Fruit fly (Drosophila melanogaster) whole organism, embryonic: Measurements from ENCODE around the gene Sld5.

Source experiments
- Adf1 ChIP-seq: fragments of 200-800 bp; sonication (Bioruptor generic); IDR thresholded peaks from 2 replicates; pipeline ENCODE4 v1.3.6; 2022; ENCODE audit warnings: missing biosample characterization, missing genetic modification characterization
- CG10267 ChIP-seq: fragments of 200-800 bp; sonication (Bioruptor generic); optimal IDR thresholded peaks from 2 replicates; lab custom pipeline; 2018; ENCODE audit warnings: missing biosample characterization, mild to moderate bottlenecking, missing genetic modification characterization, moderate library complexity
- CG10366 ChIP-seq: fragments of 200-800 bp; sonication (Bioruptor generic); IDR thresholded peaks from 2 replicates; pipeline ENCODE4 v1.3.6; 2022; ENCODE audit warnings: missing biosample characterization, missing genetic modification characterization
- CG10959 ChIP-seq: fragments of 200-800 bp; sonication (Bioruptor generic); IDR thresholded peaks from 2 replicates; pipeline ENCODE4 v1.3.6; 2022; ENCODE audit warnings: missing biosample characterization, missing genetic modification characterization
- CG10979 ChIP-seq: fragments of 200-800 bp; sonication (Bioruptor generic); optimal IDR thresholded peaks from 2 replicates; lab custom pipeline; 2018; ENCODE audit warnings: missing biosample characterization, mild to moderate bottlenecking, missing genetic modification characterization, moderate library complexity
- CG11398 ChIP-seq: fragments of 200-800 bp; sonication (Bioruptor generic); optimal IDR thresholded peaks from 2 replicates; lab custom pipeline; 2016; ENCODE audit warnings: missing biosample characterization, missing genetic modification characterization
- CG11696 ChIP-seq: fragments of 200-800 bp; sonication (Bioruptor generic); IDR thresholded peaks from 2 replicates; pipeline ENCODE4 v1.3.6; 2022; ENCODE audit warnings: missing biosample characterization, missing genetic modification characterization
- CG11723 ChIP-seq: fragments of 200-800 bp; sonication (Bioruptor generic); optimal IDR thresholded peaks from 2 replicates; lab custom pipeline; 2017; ENCODE audit warnings: missing biosample characterization, mild to moderate bottlenecking, missing genetic modification characterization
- CG12744 ChIP-seq: fragments of 200-800 bp; sonication (Bioruptor generic); optimal IDR thresholded peaks from 2 replicates; lab custom pipeline; 2016; ENCODE audit warnings: missing biosample characterization, missing genetic modification characterization
- CG13424 ChIP-seq: fragments of 200-800 bp; sonication (Bioruptor generic); optimal IDR thresholded peaks from 2 replicates; lab custom pipeline; 2019; ENCODE audit warnings: missing biosample characterization, mild to moderate bottlenecking, missing genetic modification characterization, moderate library complexity
- CG13775 ChIP-seq: fragments of 200-800 bp; sonication (Bioruptor generic); optimal IDR thresholded peaks from 3 replicates; lab custom pipeline; 2017; ENCODE audit warnings: missing biosample characterization, mild to moderate bottlenecking, missing genetic modification characterization
- CG13894 ChIP-seq: fragments of 200-800 bp; sonication (Bioruptor generic); optimal IDR thresholded peaks from 3 replicates; lab custom pipeline; 2018; ENCODE audit warnings: missing biosample characterization, mild to moderate bottlenecking, missing genetic modification characterization, moderate library complexity
- CG15479 ChIP-seq: fragments of 200-800 bp; sonication (Bioruptor generic); optimal IDR thresholded peaks from 3 replicates; lab custom pipeline; 2019; ENCODE audit warnings: missing biosample characterization, mild to moderate bottlenecking, missing genetic modification characterization, moderate library complexity
- CG17385 ChIP-seq: fragments of 200-800 bp; sonication (Bioruptor generic); optimal IDR thresholded peaks from 3 replicates; lab custom pipeline; 2018; ENCODE audit warnings: missing biosample characterization, mild to moderate bottlenecking, missing genetic modification characterization
- CG1832 ChIP-seq: fragments of 200-800 bp; sonication (Bioruptor generic); optimal IDR thresholded peaks from 2 replicates; lab custom pipeline; 2017; ENCODE audit warnings: missing biosample characterization, mild to moderate bottlenecking, missing genetic modification characterization, inconsistent platforms
- CG18599 ChIP-seq: fragments of 200-800 bp; sonication (Bioruptor generic); optimal IDR thresholded peaks from 3 replicates; lab custom pipeline; 2017; ENCODE audit warnings: missing biosample characterization, missing genetic modification characterization, mild to moderate bottlenecking, moderate library complexity, missing genetic modification reagents
- CG2120 ChIP-seq: fragments of 200-800 bp; sonication (Bioruptor generic); optimal IDR thresholded peaks from 3 replicates; lab custom pipeline; 2016; ENCODE audit warnings: missing biosample characterization, missing genetic modification characterization
- CG30403 ChIP-seq: fragments of 200-800 bp; sonication (Bioruptor generic); optimal IDR thresholded peaks from 3 replicates; lab custom pipeline; 2016; ENCODE audit warnings: missing biosample characterization, missing genetic modification characterization
- CG32532 ChIP-seq: fragments of 200-800 bp; sonication (Bioruptor generic); IDR thresholded peaks from 2 replicates; pipeline ENCODE4 v1.3.6; 2022; ENCODE audit warnings: missing biosample characterization, missing genetic modification characterization
- CG3726 ChIP-seq: fragments of 200-800 bp; sonication (Bioruptor generic); IDR thresholded peaks from 3 replicates; pipeline ENCODE4, ENCODE4 v1.3.6; 2022; ENCODE audit warnings: missing biosample characterization, missing genetic modification characterization
- CG42726 ChIP-seq: fragments of 200-800 bp; sonication (Bioruptor generic); IDR thresholded peaks from 2 replicates; pipeline ENCODE4 v1.3.6; 2022; ENCODE audit warnings: missing biosample characterization, missing genetic modification characterization; ENCODE audit not compliant: partially characterized antibody
- CG43689 ChIP-seq: fragments of 200-800 bp; sonication (Bioruptor generic); IDR thresholded peaks from 2 replicates; pipeline ENCODE4 v1.3.6; 2022; ENCODE audit warnings: missing biosample characterization, missing genetic modification characterization
- CG5180 ChIP-seq: fragments of 200-800 bp; sonication (Bioruptor generic); optimal IDR thresholded peaks from 3 replicates; lab custom pipeline; 2017; ENCODE audit warnings: missing biosample characterization, missing genetic modification characterization, mild to moderate bottlenecking, moderate library complexity, missing genetic modification reagents
- CG6654 ChIP-seq: fragments of 200-800 bp; sonication (Bioruptor generic); optimal IDR thresholded peaks from 2 replicates; lab custom pipeline; 2017; ENCODE audit warnings: missing biosample characterization, mild to moderate bottlenecking, missing genetic modification characterization
- CG6791 ChIP-seq: fragments of 200-800 bp; sonication (Bioruptor generic); IDR thresholded peaks from 3 replicates; pipeline ENCODE4 v1.3.6; 2022; ENCODE audit warnings: missing biosample characterization, missing genetic modification characterization; ENCODE audit not compliant: partially characterized antibody
- CG8388 ChIP-seq: fragments of 200-800 bp; sonication (Bioruptor generic); optimal IDR thresholded peaks from 2 replicates; lab custom pipeline; 2019; ENCODE audit warnings: missing biosample characterization, mild to moderate bottlenecking, missing genetic modification characterization, moderate library complexity
- H2.0 ChIP-seq: fragments of 200-800 bp; sonication (Bioruptor generic); IDR thresholded peaks from 2 replicates; pipeline ENCODE4 v1.3.6; 2022; ENCODE audit warnings: missing biosample characterization, missing genetic modification characterization
- HLHmδ ChIP-seq: fragments of 200-800 bp; sonication (Bioruptor generic); optimal IDR thresholded peaks from 2 replicates; lab custom pipeline; 2018; ENCODE audit warnings: missing biosample characterization, mild to moderate bottlenecking, missing genetic modification characterization, moderate library complexity
- Hmx ChIP-seq: fragments of 200-800 bp; sonication (Bioruptor generic); optimal IDR thresholded peaks from 2 replicates; lab custom pipeline; 2016; ENCODE audit warnings: missing biosample characterization, missing genetic modification characterization
- NC2α ChIP-seq: fragments of 200-800 bp; sonication (Bioruptor generic); optimal IDR thresholded peaks from 2 replicates; lab custom pipeline; 2016; ENCODE audit warnings: missing biosample characterization, missing genetic modification characterization
- Oaz ChIP-seq: fragments of 200-800 bp; sonication (Bioruptor generic); IDR thresholded peaks from 2 replicates; pipeline ENCODE4 v1.3.6; 2022; ENCODE audit warnings: missing biosample characterization, missing genetic modification characterization
- Optix ChIP-seq: fragments of 200-800 bp; sonication (Bioruptor generic); IDR thresholded peaks from 3 replicates; pipeline ENCODE4 v1.3.6; 2022; ENCODE audit warnings: missing biosample characterization, missing genetic modification characterization
- Pdp1 ChIP-seq, 2 experiments: fragments of 200-800 bp; sonication (Bioruptor generic); optimal IDR thresholded peaks; 3 replicates each; lab custom pipeline; 2016; ENCODE audit warnings: missing biosample characterization in 2 of 2, missing genetic modification characterization in 2 of 2, mild to moderate bottlenecking in 1 of 2, moderate library complexity in 1 of 2
- Sry-δ ChIP-seq: fragments of 200-800 bp; sonication (Bioruptor generic); optimal IDR thresholded peaks from 2 replicates; lab custom pipeline; 2016; ENCODE audit warnings: missing biosample characterization, missing genetic modification characterization
- Ssrp ChIP-seq: fragments of 200-800 bp; sonication (Bioruptor generic); optimal IDR thresholded peaks from 2 replicates; lab custom pipeline; 2018; ENCODE audit warnings: missing biosample characterization, mild to moderate bottlenecking, missing genetic modification characterization, moderate library complexity
- Xbp1 ChIP-seq: fragments of 200-800 bp; sonication (Bioruptor generic); optimal IDR thresholded peaks from 3 replicates; lab custom pipeline; 2016; ENCODE audit warnings: missing biosample characterization, mild to moderate bottlenecking, missing genetic modification characterization
- cad ChIP-seq: fragments of >200 bp; optimal IDR thresholded peaks from 2 replicates; lab custom pipeline; 2017; ENCODE audit warnings: missing biosample characterization, missing genetic modification characterization
- exex ChIP-seq: fragments of 200-800 bp; sonication (Bioruptor generic); optimal IDR thresholded peaks from 4 replicates; lab custom pipeline; 2018; ENCODE audit warnings: missing biosample characterization, mild to moderate bottlenecking, missing genetic modification characterization, moderate library complexity
- gro ChIP-seq: fragments of 200-800 bp; sonication (Bioruptor generic); optimal IDR thresholded peaks from 2 replicates; lab custom pipeline; 2016; ENCODE audit warnings: missing biosample characterization, missing genetic modification characterization
- jing ChIP-seq: fragments of 200-800 bp; sonication (Bioruptor generic); optimal IDR thresholded peaks from 2 replicates; lab custom pipeline; 2018; ENCODE audit warnings: missing biosample characterization, mild to moderate bottlenecking, missing genetic modification characterization
- kni ChIP-seq: fragments of 200-800 bp; sonication (Bioruptor generic); optimal IDR thresholded peaks from 3 replicates; lab custom pipeline; 2017; ENCODE audit warnings: mild to moderate bottlenecking, missing biosample characterization, missing genetic modification reagents, missing genetic modification characterization
- pan ChIP-seq, 4 experiments: fragments of >200 bp in 3 of 4; fragments of 200-800 bp in 1 of 4; sonication (Bioruptor generic) in 1 of 4; optimal IDR thresholded peaks in 3 of 4; IDR thresholded peaks in 1 of 4; 2 replicates each; pipeline versions ENCODE4 v1.3.6 to Lab custom; 2017 to 2022; ENCODE audit warnings: missing biosample characterization in 2 of 4, missing genetic modification characterization in 2 of 4, mixed read lengths in 1 of 4
- sim ChIP-seq: fragments of 200-800 bp; sonication (Bioruptor generic); IDR thresholded peaks from 2 replicates; pipeline ENCODE4 v1.3.6; 2022; ENCODE audit warnings: missing biosample characterization, missing genetic modification characterization
- sisA ChIP-seq: fragments of 200-800 bp; sonication (Bioruptor generic); IDR thresholded peaks from 2 replicates; pipeline ENCODE4 v1.3.6; 2022; ENCODE audit warnings: missing biosample characterization, missing genetic modification characterization
- sr ChIP-seq: fragments of 200-800 bp; sonication (Bioruptor generic); IDR thresholded peaks from 3 replicates; pipeline ENCODE4 v1.3.6; 2022; ENCODE audit warnings: missing biosample characterization, missing genetic modification characterization

Gene Sld5

DNA sequence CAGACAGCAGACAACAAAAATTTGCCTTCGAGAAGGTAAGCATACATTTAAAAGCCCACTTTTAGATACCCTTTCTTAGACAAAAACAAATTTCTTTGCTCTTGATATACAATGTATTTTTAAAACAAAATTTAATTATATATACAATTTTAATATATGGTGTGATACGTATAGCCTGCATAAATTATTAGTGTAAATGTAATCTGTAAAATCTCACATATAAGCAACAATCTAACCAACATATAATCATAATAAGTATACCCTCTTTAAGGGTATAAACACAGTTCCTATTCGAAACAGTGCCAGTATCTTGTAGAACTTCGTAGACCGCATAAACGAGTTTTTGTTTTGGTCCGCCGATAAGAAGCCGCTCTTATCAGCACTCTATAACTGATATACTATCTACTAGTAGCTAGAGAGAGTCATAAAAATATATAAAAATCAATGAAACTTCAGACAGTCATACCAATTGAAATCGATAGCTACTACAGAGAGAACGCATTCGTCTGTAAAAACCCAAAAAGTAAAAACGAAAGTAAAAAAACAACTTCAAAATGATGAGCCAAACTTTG lies 42.0 kb downstream of the Sld5 start, which contains the start of gene Kaz-m1 (continued):
- TF ChIP-seq CG8388 (GFP tag; lab: Kevin White, UChicago) (peak; percentile 42), cad (GFP tag; lab: Kevin White, UChicago) (no peak), CG5180 (GFP tag; lab: Kevin White, UChicago) (no peak), Adf1 (GFP tag; lab: Robert Waterston, UW) (no peak), CG13894 (tag; lab: Kevin White, UChicago) (peak; percentile 21), Optix (GFP tag; lab: Robert Waterston, UW) (no peak), CG13424 (tag; lab: Kevin White, UChicago) (peak; percentile 61), exex (tag; lab: Kevin White, UChicago) (peak; percentile 41), CG17385 (GFP tag; lab: Kevin White, UChicago) (peak; percentile 46), CG10366 (0 out of 2 replicates have a peak, but pooled peaks have one; percentile 13), Oaz (GFP tag; lab: Robert Waterston, UW) (no peak), CG2120 (peak; percentile 38), CG42726 (GFP tag; lab: Robert Waterston, UW) (no peak), sim (GFP tag; lab: Robert Waterston, UW) (peak; percentile 48; the same call in 1 of the 2 replicates), CG10979 (tag; lab: Kevin White, UChicago) (peak; percentile 79), CG10267 (peak; percentile 66)

- TF ChIP-seq Pdp1 (GFP tag; optimal IDR thresholded peaks at IDR 0.05; lab: Kevin White, UChicago) (peak in 1 of 2 experiments; percentile 23), sisA (GFP tag; lab: Robert Waterston, UW) (no peak), HLHmδ (GFP tag; lab: Kevin White, UChicago) (peak; percentile 91), CG32532 (GFP tag; lab: Robert Waterston, UW) (0 out of 2 replicates have a peak, but pooled peaks have one; percentile 2), pan (optimal IDR thresholded peaks at IDR 0.05; lab: Kevin White, UChicago) (no peak), pan (GFP tag; optimal IDR thresholded peaks at IDR 0.05 in 1 of 2, IDR thresholded peaks at IDR 0.05 in 1 of 2) (peak in 1 of 2 experiments; percentile 27), sr (GFP tag; lab: Robert Waterston, UW) (peak; percentile 74; the same call in 2 of the 3 replicates), CG12744 (GFP tag; lab: Kevin White, UChicago) (no peak), kni (GFP tag; lab: Kevin White, UChicago) (peak; percentile 63)
Observed at dm6 chr3R:26013664-26013948, 42.7 kb downstream of the Sld5 start.

DNA sequence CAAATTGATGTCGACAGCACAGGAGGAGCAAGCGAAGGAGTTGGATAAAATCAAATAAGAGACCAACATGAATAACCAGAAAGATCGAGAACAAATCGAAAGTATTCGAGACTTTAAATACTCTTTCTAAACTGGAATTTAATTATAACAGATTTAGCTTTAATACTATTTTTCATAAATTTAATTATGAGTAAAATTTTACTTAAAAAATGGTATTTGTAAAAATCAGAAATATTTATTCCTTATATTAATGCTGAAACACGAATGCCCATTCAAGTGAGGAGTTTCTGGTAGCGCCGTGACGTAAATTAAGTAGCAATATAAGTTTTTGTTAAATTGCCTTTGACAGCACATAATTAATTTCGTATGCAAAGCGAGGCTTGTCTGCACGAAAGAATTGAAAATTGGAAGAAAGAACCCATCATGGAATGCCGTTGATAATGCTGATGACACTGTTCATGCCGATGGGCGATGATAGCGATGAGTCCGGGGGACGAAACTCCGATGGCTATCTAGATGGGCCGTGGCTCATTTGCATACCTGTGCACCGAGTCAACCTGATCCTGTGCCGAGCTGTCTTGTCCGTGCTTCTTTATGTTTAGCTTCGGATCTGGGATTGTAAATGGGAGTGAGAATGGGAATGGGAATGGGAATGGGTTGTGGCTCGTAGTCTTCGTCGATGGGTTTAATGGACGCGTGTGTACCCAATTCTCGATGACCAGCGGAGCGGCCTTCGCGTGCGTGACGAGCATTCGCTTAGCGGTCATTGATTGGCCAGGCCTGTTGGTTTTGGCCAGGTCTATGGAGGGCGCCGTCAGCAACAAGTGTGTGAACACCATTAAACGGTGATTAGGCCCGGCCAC lies 43.3 kb downstream of the Sld5 start:
- TF ChIP-seq CG1832 (GFP tag; lab: Kevin White, UChicago) (no peak), Xbp1 (GFP tag; lab: Kevin White, UChicago) (peak; percentile 7), CG11723 (no peak), CG15479 (no peak), Hmx (no peak), CG11696 (GFP tag; lab: Robert Waterston, UW) (no peak), CG13775 (no peak), CG18599 (GFP tag; lab: Kevin White, UChicago) (peak; percentile 11), CG30403 (GFP tag; lab: Kevin White, UChicago) (peak; percentile 10), CG6654 (no peak), Sry-δ (no peak), CG10959 (GFP tag; lab: Robert Waterston, UW) (no peak), CG43689 (GFP tag; lab: Robert Waterston, UW) (no peak), H2.0 (GFP tag; lab: Robert Waterston, UW) (no peak), gro (GFP tag; lab: Kevin White, UChicago) (no peak), CG6791 (no peak), NC2α (GFP tag; lab: Kevin White, UChicago) (no peak), CG11398 (GFP tag; lab: Kevin White, UChicago) (no peak), jing (GFP tag; lab: Kevin White, UChicago) (no peak), CG3726 (GFP tag; lab: Robert Waterston, UW) (no peak), Ssrp (tag; lab: Kevin White, UChicago) (peak; percentile 54)
